Worm (Caenorhabditis elegans): ENCODE results near the gene shc-3.

- TF ChIP-seq him-1 (tag; optimal IDR thresholded peaks at IDR 0.05): no peak
- TF ChIP-seq dao-5 (tag; optimal IDR thresholded peaks at IDR 0.05): no peak
Measured at ce11 chrX:13717053-13717671, at the start of gene shc-3.
